Fruit fly (Drosophila melanogaster) whole organism, prepupa: Measurements from ENCODE around the gene IntS11.

Experiments
- Blimp-1 ChIP-seq: fragments of 200-800 bp; sonication (Bioruptor generic); optimal IDR thresholded peaks from 3 replicates; lab custom pipeline; 2017; ENCODE audit warnings: missing biosample characterization, missing genetic modification characterization, mild to moderate bottlenecking, moderate library complexity, missing genetic modification reagents
- CG10631 ChIP-seq: fragments of 200-800 bp; sonication (Bioruptor generic); optimal IDR thresholded peaks from 2 replicates; lab custom pipeline; 2016; ENCODE audit warnings: missing biosample characterization, missing genetic modification characterization
- CG10669 ChIP-seq: fragments of 200-800 bp; sonication (Bioruptor generic); optimal IDR thresholded peaks from 3 replicates; lab custom pipeline; 2018; ENCODE audit warnings: missing biosample characterization, mild to moderate bottlenecking, missing genetic modification characterization, moderate library complexity
- CG11762 ChIP-seq: fragments of 200-800 bp; sonication (Bioruptor generic); optimal IDR thresholded peaks from 3 replicates; lab custom pipeline; 2016; ENCODE audit warnings: missing biosample characterization, missing genetic modification characterization; ENCODE audit not compliant: insufficient read depth
- CG11902 ChIP-seq: fragments of 200-800 bp; sonication (Bioruptor generic); optimal IDR thresholded peaks from 3 replicates; lab custom pipeline; 2016; ENCODE audit warnings: missing biosample characterization, missing genetic modification characterization
- CG15336 ChIP-seq: fragments of 200-800 bp; sonication (Bioruptor generic); IDR thresholded peaks from 2 replicates; pipeline ENCODE4 v1.3.6; 2022; ENCODE audit warnings: missing biosample characterization, missing genetic modification characterization
- CG1621 ChIP-seq: fragments of 200-800 bp; sonication (Bioruptor generic); optimal IDR thresholded peaks from 3 replicates; lab custom pipeline; 2018; ENCODE audit warnings: missing biosample characterization, mild to moderate bottlenecking, missing genetic modification characterization
- CG16779 ChIP-seq: fragments of 200-800 bp; sonication (Bioruptor generic); optimal IDR thresholded peaks from 3 replicates; lab custom pipeline; 2017; ENCODE audit warnings: missing biosample characterization, mild to moderate bottlenecking, missing genetic modification characterization
- CG3032 ChIP-seq: fragments of 200-800 bp; optimal IDR thresholded peaks from 2 replicates; lab custom pipeline; 2019; ENCODE audit warnings: missing biosample characterization, mild to moderate bottlenecking, missing genetic modification characterization, moderate library complexity
- CG31627 ChIP-seq: fragments of 200-800 bp; sonication (Bioruptor generic); optimal IDR thresholded peaks from 3 replicates; lab custom pipeline; 2016; ENCODE audit warnings: missing biosample characterization, missing genetic modification characterization
- CG32006 ChIP-seq: fragments of 200-800 bp; sonication (Bioruptor generic); optimal IDR thresholded peaks from 3 replicates; lab custom pipeline; 2017; ENCODE audit warnings: missing biosample characterization, mild to moderate bottlenecking, missing genetic modification characterization
- CG34406 ChIP-seq: fragments of 200-800 bp; sonication (Bioruptor generic); optimal IDR thresholded peaks from 3 replicates; lab custom pipeline; 2016; ENCODE audit warnings: missing biosample characterization, missing genetic modification characterization
- CG3919 ChIP-seq: fragments of 200-800 bp; sonication (Bioruptor generic); optimal IDR thresholded peaks from 3 replicates; lab custom pipeline; 2016; ENCODE audit warnings: missing biosample characterization, missing genetic modification characterization
- CG4318 ChIP-seq: fragments of 200-800 bp; sonication (Bioruptor generic); optimal IDR thresholded peaks from 3 replicates; lab custom pipeline; 2017; ENCODE audit warnings: missing biosample characterization, mild to moderate bottlenecking, missing genetic modification characterization
- CG6163 ChIP-seq: fragments of 200-800 bp; sonication (Bioruptor generic); IDR thresholded peaks from 3 replicates; pipeline ENCODE4 v1.3.6; 2022; ENCODE audit warnings: missing biosample characterization, missing genetic modification characterization
- CG6276 ChIP-seq: fragments of 200-800 bp; sonication (Bioruptor generic); optimal IDR thresholded peaks from 2 replicates; lab custom pipeline; 2017; ENCODE audit warnings: missing biosample characterization, mild to moderate bottlenecking, missing genetic modification characterization
- CG6808 ChIP-seq: fragments of 200-800 bp; sonication (Bioruptor generic); optimal IDR thresholded peaks from 3 replicates; lab custom pipeline; 2017; ENCODE audit warnings: missing biosample characterization, missing genetic modification characterization, mild to moderate bottlenecking, moderate library complexity, missing genetic modification reagents
- CG6854 ChIP-seq: fragments of 200-800 bp; sonication (Bioruptor generic); optimal IDR thresholded peaks from 2 replicates; lab custom pipeline; 2017; ENCODE audit warnings: missing biosample characterization, mild to moderate bottlenecking, missing genetic modification characterization
- CG7368 ChIP-seq: fragments of 200-800 bp; sonication (Bioruptor generic); optimal IDR thresholded peaks from 3 replicates; lab custom pipeline; 2016; ENCODE audit warnings: missing biosample characterization, missing genetic modification characterization
- CG8119 ChIP-seq: fragments of 200-800 bp; sonication (Bioruptor generic); IDR thresholded peaks from 3 replicates; pipeline ENCODE4 v1.3.6; 2022; ENCODE audit warnings: missing biosample characterization, missing genetic modification characterization
- CG8319 ChIP-seq: fragments of 200-800 bp; sonication (Bioruptor generic); optimal IDR thresholded peaks from 3 replicates; lab custom pipeline; 2016; ENCODE audit warnings: missing biosample characterization, missing genetic modification characterization
- CG8632 ChIP-seq: fragments of 200-800 bp; sonication (Bioruptor generic); optimal IDR thresholded peaks from 3 replicates; lab custom pipeline; 2016; ENCODE audit warnings: missing biosample characterization, missing genetic modification characterization
- CG9139 ChIP-seq: fragments of 200-800 bp; sonication (Bioruptor generic); optimal IDR thresholded peaks from 3 replicates; lab custom pipeline; 2017; ENCODE audit warnings: missing biosample characterization, mild to moderate bottlenecking, missing genetic modification characterization
- Eip75B ChIP-seq: fragments of 200-800 bp; sonication (Bioruptor generic); optimal IDR thresholded peaks from 3 replicates; lab custom pipeline; 2016; ENCODE audit warnings: missing biosample characterization, missing genetic modification characterization
- Eip78C ChIP-seq: fragments of 200-800 bp; sonication (Bioruptor generic); peaks from one replicate; lab custom pipeline; 2016; ENCODE audit warnings: missing biosample characterization, missing genetic modification characterization
- Eip93F ChIP-seq: fragments of 200-800 bp; sonication (Bioruptor generic); optimal IDR thresholded peaks from 2 replicates; lab custom pipeline; 2016; ENCODE audit warnings: missing biosample characterization, mild to moderate bottlenecking, missing genetic modification characterization
- Ets96B ChIP-seq: fragments of 200-800 bp; optimal IDR thresholded peaks from 2 replicates; lab custom pipeline; 2019; ENCODE audit warnings: missing biosample characterization, mild to moderate bottlenecking, missing genetic modification characterization, moderate library complexity
- Gug ChIP-seq: fragments of 200-800 bp; sonication (Bioruptor generic); IDR thresholded peaks from 2 replicates; pipeline ENCODE4 v1.3.6; 2022; ENCODE audit warnings: missing biosample characterization, missing genetic modification characterization
- Hr38 ChIP-seq: sonication (Bioruptor generic); optimal IDR thresholded peaks from 2 replicates; lab custom pipeline; 2016; ENCODE audit warnings: missing biosample characterization, missing genetic modification characterization
- Hr39 ChIP-seq: fragments of 200-800 bp; sonication (Bioruptor generic); optimal IDR thresholded peaks from 2 replicates; lab custom pipeline; 2016; ENCODE audit warnings: missing biosample characterization, missing genetic modification characterization
- Hr4 ChIP-seq: fragments of 200-800 bp; sonication (Bioruptor generic); optimal IDR thresholded peaks from 3 replicates; lab custom pipeline; 2016; ENCODE audit warnings: missing biosample characterization, missing genetic modification characterization
- Lpt ChIP-seq: fragments of 200-800 bp; sonication (Bioruptor generic); optimal IDR thresholded peaks from 3 replicates; lab custom pipeline; 2016; ENCODE audit warnings: missing biosample characterization, missing genetic modification characterization
- Met ChIP-seq: fragments of 200-800 bp; sonication (Bioruptor generic); optimal IDR thresholded peaks from 3 replicates; lab custom pipeline; 2016; ENCODE audit warnings: missing biosample characterization, missing genetic modification characterization
- OdsH ChIP-seq: fragments of 200-800 bp; sonication (Bioruptor generic); optimal IDR thresholded peaks from 3 replicates; lab custom pipeline; 2016; ENCODE audit warnings: missing biosample characterization, missing genetic modification characterization
- Smox ChIP-seq: fragments of 200-800 bp; sonication (Bioruptor generic); optimal IDR thresholded peaks from 3 replicates; lab custom pipeline; 2016; ENCODE audit warnings: missing biosample characterization, missing genetic modification characterization
- Sox14 ChIP-seq: fragments of 200-800 bp; sonication (Bioruptor generic); optimal IDR thresholded peaks from 3 replicates; lab custom pipeline; 2016; ENCODE audit warnings: missing biosample characterization, missing genetic modification characterization
- Sox15 ChIP-seq: fragments of 200-800 bp; sonication (Bioruptor generic); optimal IDR thresholded peaks from 3 replicates; lab custom pipeline; 2016; ENCODE audit warnings: missing biosample characterization, missing genetic modification characterization
- achi ChIP-seq: fragments of 200-800 bp; sonication (Bioruptor generic); optimal IDR thresholded peaks from 3 replicates; lab custom pipeline; 2016; ENCODE audit warnings: missing biosample characterization, missing genetic modification characterization
- acj6 ChIP-seq: fragments of 200-800 bp; sonication (Bioruptor generic); optimal IDR thresholded peaks from 3 replicates; lab custom pipeline; 2016; ENCODE audit warnings: missing biosample characterization, missing genetic modification characterization
- cyc ChIP-seq: fragments of 200-800 bp; sonication (Bioruptor generic); optimal IDR thresholded peaks from 3 replicates; lab custom pipeline; 2016; ENCODE audit warnings: missing biosample characterization, missing genetic modification characterization
- dac ChIP-seq: fragments of 200-800 bp; sonication (Bioruptor generic); optimal IDR thresholded peaks from 2 replicates; lab custom pipeline; 2017; ENCODE audit warnings: missing biosample characterization, mild to moderate bottlenecking, missing genetic modification characterization
- dsx ChIP-seq: fragments of 200-800 bp; optimal IDR thresholded peaks from 3 replicates; lab custom pipeline; 2019; ENCODE audit warnings: missing biosample characterization, mild to moderate bottlenecking, missing genetic modification characterization, moderate library complexity; ENCODE audit not compliant: poor library complexity, severe bottlenecking
- eg ChIP-seq: fragments of 200-800 bp; sonication (Bioruptor generic); IDR thresholded peaks from 3 replicates; pipeline ENCODE4 v1.3.6; 2022; ENCODE audit warnings: missing biosample characterization, missing genetic modification characterization
- esn ChIP-seq: fragments of 200-800 bp; sonication (Bioruptor generic); optimal IDR thresholded peaks from 2 replicates; lab custom pipeline; 2016; ENCODE audit warnings: missing biosample characterization, mild to moderate bottlenecking, missing genetic modification characterization, moderate library complexity
- fd59A ChIP-seq: fragments of 200-800 bp; sonication (Bioruptor generic); optimal IDR thresholded peaks from 2 replicates; lab custom pipeline; 2017; ENCODE audit warnings: missing biosample characterization, mild to moderate bottlenecking, missing genetic modification characterization, missing genetic modification reagents
- lz ChIP-seq: fragments of 200-800 bp; sonication (Bioruptor generic); optimal IDR thresholded peaks from 3 replicates; lab custom pipeline; 2016; ENCODE audit warnings: missing biosample characterization, missing genetic modification characterization
- pdm3 ChIP-seq: fragments of 200-800 bp; sonication (Bioruptor generic); optimal IDR thresholded peaks from 3 replicates; lab custom pipeline; 2016; ENCODE audit warnings: missing biosample characterization, missing genetic modification characterization
- salr ChIP-seq, 2 experiments: fragments of 200-800 bp; sonication (Bioruptor generic); optimal IDR thresholded peaks; 3 replicates each; lab custom pipeline; 2016 to 2018; ENCODE audit warnings: missing biosample characterization in 2 of 2, missing genetic modification characterization in 2 of 2, mild to moderate bottlenecking in 1 of 2
- ss ChIP-seq, 2 experiments: fragments of 200-800 bp; sonication (Bioruptor generic); optimal IDR thresholded peaks; 2 replicates in 1 of 2; 3 replicates in 1 of 2; lab custom pipeline; 2017 to 2018; ENCODE audit warnings: mild to moderate bottlenecking in 2 of 2, missing biosample characterization in 2 of 2, missing genetic modification characterization in 2 of 2, moderate library complexity in 1 of 2
- svp ChIP-seq: fragments of 200-800 bp; sonication (Bioruptor generic); peaks from one replicate; lab custom pipeline; 2016; ENCODE audit warnings: missing biosample characterization, missing genetic modification characterization
- topi ChIP-seq: fragments of 200-800 bp; sonication (Bioruptor generic); optimal IDR thresholded peaks from 3 replicates; lab custom pipeline; 2016; ENCODE audit warnings: missing biosample characterization, missing genetic modification characterization
- vri ChIP-seq: fragments of 200-800 bp; sonication (Bioruptor generic); optimal IDR thresholded peaks from 3 replicates; lab custom pipeline; 2016; ENCODE audit warnings: missing biosample characterization, mild to moderate bottlenecking, missing genetic modification characterization

Gene IntS11

dm6 chr3R:29745056-29745455 is at the start of gene IntS11, which contains the start of gene Wdr24:
Gene IntS11, plus strand, starts transcription at chr3R:29745337.
Gene Wdr24, minus strand, starts transcription at chr3R:29745092.
- TF ChIP-seq CG34406 (peak; percentile 94), cyc (peak; percentile 98), Smox (GFP tag; lab: Kevin White, UChicago) (no peak), Met (GFP tag; lab: Kevin White, UChicago) (no peak), CG32006 (GFP tag; lab: Kevin White, UChicago) (peak; percentile 97), Hr4 (GFP tag; lab: Kevin White, UChicago) (peak; percentile 96), CG1621 (peak; percentile 91), CG10631 (GFP tag; lab: Kevin White, UChicago) (peak; percentile 95), Blimp-1 (GFP tag; lab: Kevin White, UChicago) (peak; percentile 88), Eip78C (GFP tag; lab: Kevin White, UChicago) (peak; percentile 98), eg (GFP tag; lab: Robert Waterston, UW) (peak; percentile 99), CG6808 (GFP tag; lab: Kevin White, UChicago) (no peak), Eip75B (no peak), CG8632 (GFP tag; lab: Kevin White, UChicago) (peak; percentile 92), Gug (peak; percentile 98), vri (GFP tag; lab: Kevin White, UChicago) (peak; percentile 87), Lpt (peak; percentile 90), CG3919 (GFP tag; lab: Kevin White, UChicago) (peak; percentile 95), achi (peak; percentile 89), CG11762 (peak; percentile 85), CG16779 (tag; lab: Kevin White, UChicago) (peak; percentile 84), Hr38 (GFP tag; lab: Kevin White, UChicago) (peak; percentile 84), topi (GFP tag; lab: Kevin White, UChicago) (peak; percentile 96), dac (GFP tag; lab: Kevin White, UChicago) (no peak), CG10669 (GFP tag; lab: Kevin White, UChicago) (peak; percentile 100), CG8119 (GFP tag; lab: Robert Waterston, UW) (peak; percentile 89), Sox14 (peak; percentile 98), esn (GFP tag; lab: Kevin White, UChicago) (peak; percentile 95), acj6 (peak; percentile 95), CG4318 (GFP tag; lab: Kevin White, UChicago) (no peak), CG15336 (GFP tag; lab: Robert Waterston, UW) (peak; percentile 94), CG9139 (no peak), Sox15 (GFP tag; lab: Kevin White, UChicago) (peak; percentile 99), CG6163 (GFP tag; lab: Robert Waterston, UW) (peak; percentile 98), CG3032 (tag; lab: Kevin White, UChicago) (peak; percentile 98), pdm3 (GFP tag; lab: Kevin White, UChicago) (peak; percentile 97), svp (peak; percentile 96), dsx (GFP tag; lab: Kevin White, UChicago) (peak; percentile 92), OdsH (peak; percentile 97), CG6854 (GFP tag; lab: Kevin White, UChicago) (peak; percentile 29), Eip93F (GFP tag; lab: Kevin White, UChicago) (no peak), CG7368 (GFP tag; lab: Kevin White, UChicago) (no peak), fd59A (GFP tag; lab: Kevin White, UChicago) (peak; percentile 89), Ets96B (peak; percentile 93), CG31627 (peak; percentile 98), CG6276 (GFP tag; lab: Kevin White, UChicago) (no peak), salr (GFP tag; optimal IDR thresholded peaks at IDR 0.05; lab: Kevin White, UChicago) (peak; percentile 82 to 94), Hr39 (GFP tag; lab: Kevin White, UChicago) (peak; percentile 98), ss (GFP tag; optimal IDR thresholded peaks at IDR 0.05; lab: Kevin White, UChicago) (peak in 1 of 2 experiments; percentile 88), lz (GFP tag; lab: Kevin White, UChicago) (peak; percentile 98), CG8319 (peak; percentile 84), CG11902 (peak; percentile 99)
